Fruit fly (Drosophila melanogaster) whole organism, embryonic: ENCODE results near the gene CG13067.

ENCODE experiments used
- CG10462 ChIP-seq: fragments of 200-800 bp; sonication (Bioruptor generic); optimal IDR thresholded peaks from 2 replicates; lab custom pipeline; 2016; ENCODE audit warnings: missing biosample characterization, missing genetic modification characterization
- CG12104 ChIP-seq: fragments of 200-800 bp; sonication (Bioruptor generic); optimal IDR thresholded peaks from 3 replicates; lab custom pipeline; 2016; ENCODE audit warnings: missing biosample characterization, missing genetic modification characterization
- CG12299 ChIP-seq: fragments of 200-800 bp; sonication (Bioruptor generic); optimal IDR thresholded peaks from 2 replicates; lab custom pipeline; 2018; ENCODE audit warnings: missing biosample characterization, mild to moderate bottlenecking, missing genetic modification characterization
- CG17328 ChIP-seq: fragments of 200-800 bp; sonication (Bioruptor generic); IDR thresholded peaks from 2 replicates; pipeline ENCODE4 v1.3.6; 2022; ENCODE audit warnings: missing biosample characterization, missing genetic modification characterization
- CG17568 ChIP-seq: fragments of 200-800 bp; sonication (Bioruptor generic); optimal IDR thresholded peaks from 2 replicates; lab custom pipeline; 2018; ENCODE audit warnings: missing biosample characterization, mild to moderate bottlenecking, missing genetic modification characterization, moderate library complexity
- CG1832 ChIP-seq: fragments of 200-800 bp; sonication (Bioruptor generic); optimal IDR thresholded peaks from 2 replicates; lab custom pipeline; 2017; ENCODE audit warnings: missing biosample characterization, mild to moderate bottlenecking, missing genetic modification characterization, inconsistent platforms
- CG30431 ChIP-seq: fragments of 200-800 bp; sonication (Bioruptor generic); optimal IDR thresholded peaks from 2 replicates; lab custom pipeline; 2017; ENCODE audit warnings: missing biosample characterization, missing genetic modification characterization
- CG31224 ChIP-seq: fragments of 200-800 bp; sonication (Bioruptor generic); IDR thresholded peaks from 2 replicates; pipeline ENCODE4 v1.3.6; 2022; ENCODE audit warnings: missing biosample characterization, missing genetic modification characterization
- CG31388 ChIP-seq: fragments of 200-800 bp; sonication (Bioruptor generic); optimal IDR thresholded peaks from 2 replicates; lab custom pipeline; 2016; ENCODE audit warnings: missing biosample characterization, missing genetic modification characterization
- CG34224 ChIP-seq: fragments of 200-800 bp; sonication (Bioruptor generic); IDR thresholded peaks from 3 replicates; pipeline ENCODE4 v1.3.6; 2022; ENCODE audit warnings: missing biosample characterization, missing genetic modification characterization; ENCODE audit not compliant: partially characterized antibody
- CG3995 ChIP-seq: fragments of 200-800 bp; sonication (Bioruptor generic); optimal IDR thresholded peaks from 3 replicates; lab custom pipeline; 2016; ENCODE audit warnings: missing biosample characterization, missing genetic modification characterization
- CG42726 ChIP-seq: fragments of 200-800 bp; sonication (Bioruptor generic); IDR thresholded peaks from 2 replicates; pipeline ENCODE4 v1.3.6; 2022; ENCODE audit warnings: missing biosample characterization, missing genetic modification characterization; ENCODE audit not compliant: partially characterized antibody
- CG4424 ChIP-seq: fragments of 200-800 bp; sonication (Bioruptor generic); optimal IDR thresholded peaks from 3 replicates; lab custom pipeline; 2016; ENCODE audit warnings: missing biosample characterization, missing genetic modification characterization
- CG4730 ChIP-seq: fragments of 200-800 bp; sonication (Bioruptor generic); IDR thresholded peaks from 2 replicates; pipeline ENCODE4 v1.3.6; 2022; ENCODE audit warnings: missing biosample characterization, missing genetic modification characterization
- CG6272 ChIP-seq: fragments of 200-800 bp; sonication (Bioruptor generic); IDR thresholded peaks from 2 replicates; pipeline ENCODE4 v1.3.6; 2022; ENCODE audit warnings: missing biosample characterization, missing genetic modification characterization
- CG6654 ChIP-seq: fragments of 200-800 bp; sonication (Bioruptor generic); optimal IDR thresholded peaks from 2 replicates; lab custom pipeline; 2017; ENCODE audit warnings: missing biosample characterization, mild to moderate bottlenecking, missing genetic modification characterization
- CG6813 ChIP-seq: fragments of 200-800 bp; sonication (Bioruptor generic); optimal IDR thresholded peaks from 2 replicates; lab custom pipeline; 2017; ENCODE audit warnings: missing biosample characterization, missing genetic modification characterization, mild to moderate bottlenecking, moderate library complexity, missing genetic modification reagents
- CG7928 ChIP-seq: fragments of 200-800 bp; sonication (Bioruptor generic); optimal IDR thresholded peaks from 2 replicates; lab custom pipeline; 2017; ENCODE audit warnings: missing biosample characterization, mild to moderate bottlenecking, missing genetic modification characterization
- CG8944 ChIP-seq: fragments of 200-800 bp; sonication (Bioruptor generic); optimal IDR thresholded peaks from 3 replicates; lab custom pipeline; 2016; ENCODE audit warnings: missing biosample characterization, missing genetic modification characterization
- CG9876 ChIP-seq: fragments of 200-800 bp; sonication (Bioruptor generic); optimal IDR thresholded peaks from 2 replicates; lab custom pipeline; 2016; ENCODE audit warnings: missing biosample characterization, missing genetic modification characterization
- CHES-1-like ChIP-seq: fragments of 200-800 bp; sonication (Bioruptor generic); optimal IDR thresholded peaks from 2 replicates; lab custom pipeline; 2016; ENCODE audit warnings: missing biosample characterization, missing genetic modification characterization
- D ChIP-seq, 2 experiments: fragments of 200-800 bp in 1 of 2; fragments of >200 bp in 1 of 2; sonication (Bioruptor generic) in 1 of 2; optimal IDR thresholded peaks; 2 replicates in 1 of 2; 3 replicates in 1 of 2; lab custom pipeline; 2017; ENCODE audit warnings: mild to moderate bottlenecking in 1 of 2, missing biosample characterization in 1 of 2, missing genetic modification characterization in 1 of 2, missing genetic modification reagents in 1 of 2
- D19A ChIP-seq: fragments of 200-800 bp; optimal IDR thresholded peaks from 3 replicates; lab custom pipeline; 2019; ENCODE audit warnings: missing biosample characterization, mild to moderate bottlenecking, missing genetic modification characterization, moderate library complexity
- Dad ChIP-seq: fragments of 200-800 bp; sonication (Bioruptor generic); optimal IDR thresholded peaks from 3 replicates; lab custom pipeline; 2016; ENCODE audit warnings: missing biosample characterization, missing genetic modification characterization
- Dfd ChIP-seq, 2 experiments: fragments of >200 bp; optimal IDR thresholded peaks; 2 replicates each; lab custom pipeline; 2017; ENCODE audit warnings: missing biosample characterization in 2 of 2, missing genetic modification characterization in 2 of 2
- Doc3 ChIP-seq: fragments of 200-800 bp; sonication (Bioruptor generic); IDR thresholded peaks from 3 replicates; pipeline ENCODE4 v1.3.6; 2022; ENCODE audit warnings: missing biosample characterization, missing genetic modification characterization; ENCODE audit not compliant: partially characterized antibody
- Ets65A ChIP-seq: fragments of 200-800 bp; sonication (Bioruptor generic); peaks from one replicate; lab custom pipeline; 2016; ENCODE audit warnings: missing biosample characterization, missing genetic modification characterization
- Hmx ChIP-seq: fragments of 200-800 bp; sonication (Bioruptor generic); optimal IDR thresholded peaks from 2 replicates; lab custom pipeline; 2016; ENCODE audit warnings: missing biosample characterization, missing genetic modification characterization
- Hr3 ChIP-seq: fragments of 200-800 bp; sonication (Bioruptor generic); optimal IDR thresholded peaks from 3 replicates; lab custom pipeline; 2016; ENCODE audit warnings: missing biosample characterization, missing genetic modification characterization
- Kr ChIP-seq: fragments of 200-800 bp; sonication (Bioruptor generic); optimal IDR thresholded peaks from 2 replicates; lab custom pipeline; 2017; ENCODE audit warnings: missing biosample characterization, mild to moderate bottlenecking, missing genetic modification characterization
- Meics ChIP-seq: fragments of 200-800 bp; sonication (Bioruptor generic); optimal IDR thresholded peaks from 2 replicates; lab custom pipeline; 2017; ENCODE audit warnings: missing biosample characterization, mild to moderate bottlenecking, missing genetic modification characterization
- Opbp ChIP-seq: fragments of 200-800 bp; sonication (Bioruptor generic); IDR thresholded peaks from 3 replicates; pipeline ENCODE4 v1.3.6; 2022; ENCODE audit warnings: missing biosample characterization, missing genetic modification characterization; ENCODE audit not compliant: partially characterized antibody
- Sox100B ChIP-seq: fragments of 200-800 bp; sonication (Bioruptor generic); optimal IDR thresholded peaks from 3 replicates; lab custom pipeline; 2018; ENCODE audit warnings: missing biosample characterization, mild to moderate bottlenecking, missing genetic modification characterization
- YL-1 ChIP-seq: fragments of 200-800 bp; sonication (Bioruptor generic); optimal IDR thresholded peaks from 3 replicates; lab custom pipeline; 2017; ENCODE audit warnings: missing biosample characterization, mild to moderate bottlenecking, missing genetic modification characterization
- ash1 ChIP-seq: fragments of 200-800 bp; sonication (Bioruptor generic); optimal IDR thresholded peaks from 2 replicates; lab custom pipeline; 2018; ENCODE audit warnings: missing biosample characterization, mild to moderate bottlenecking, missing genetic modification characterization
- bsh ChIP-seq, 2 experiments: fragments of 200-800 bp; sonication (Bioruptor generic); optimal IDR thresholded peaks; 2 replicates each; lab custom pipeline; 2017 to 2018; ENCODE audit warnings: mild to moderate bottlenecking in 2 of 2, missing biosample characterization in 2 of 2, missing genetic modification characterization in 2 of 2, moderate library complexity in 1 of 2
- cas ChIP-seq: fragments of 200-800 bp; sonication (Bioruptor generic); IDR thresholded peaks from 2 replicates; pipeline ENCODE4 v1.3.6; 2022; ENCODE audit warnings: missing biosample characterization, missing genetic modification characterization
- cato ChIP-seq: fragments of 200-800 bp; sonication (Bioruptor generic); optimal IDR thresholded peaks from 2 replicates; lab custom pipeline; 2016; ENCODE audit warnings: missing biosample characterization, missing genetic modification characterization, borderline replicate concordance
- chinmo ChIP-seq: fragments of 200-800 bp; sonication (Bioruptor generic); IDR thresholded peaks from 4 replicates; pipeline ENCODE4 v1.3.6; 2022; ENCODE audit warnings: missing biosample characterization, missing genetic modification characterization; ENCODE audit not compliant: partially characterized antibody
- dimm ChIP-seq: fragments of 200-800 bp; sonication (Bioruptor generic); IDR thresholded peaks from 2 replicates; pipeline ENCODE4 v1.3.6; 2022; ENCODE audit warnings: missing biosample characterization, missing genetic modification characterization
- ems ChIP-seq: fragments of 200-800 bp; sonication (Bioruptor generic); optimal IDR thresholded peaks from 3 replicates; lab custom pipeline; 2016; ENCODE audit warnings: missing biosample characterization, missing genetic modification characterization
- esg ChIP-seq: fragments of 200-800 bp; sonication (Bioruptor generic); conservative IDR thresholded peaks from 2 replicates; pipeline ENCODE4 v1.3.6; 2022; ENCODE audit warnings: missing biosample characterization, missing genetic modification characterization
- gem ChIP-seq: fragments of 200-800 bp; sonication (Bioruptor generic); optimal IDR thresholded peaks from 2 replicates; lab custom pipeline; 2019; ENCODE audit warnings: missing biosample characterization, mild to moderate bottlenecking, missing genetic modification characterization, moderate library complexity
- nom ChIP-seq: fragments of 200-800 bp; sonication (Bioruptor generic); optimal IDR thresholded peaks from 2 replicates; lab custom pipeline; 2017; ENCODE audit warnings: missing biosample characterization, missing genetic modification characterization, mild to moderate bottlenecking, moderate library complexity, missing genetic modification reagents
- odd ChIP-seq: fragments of 200-800 bp; sonication (Bioruptor generic); optimal IDR thresholded peaks from 2 replicates; lab custom pipeline; 2017; ENCODE audit warnings: missing biosample characterization, mild to moderate bottlenecking, missing genetic modification characterization
- pum ChIP-seq: fragments of 200-800 bp; sonication (Bioruptor generic); optimal IDR thresholded peaks from 2 replicates; lab custom pipeline; 2016; ENCODE audit warnings: missing biosample characterization, missing genetic modification characterization
- pzg ChIP-seq: fragments of 200-800 bp; sonication (Bioruptor generic); optimal IDR thresholded peaks from 3 replicates; lab custom pipeline; 2018; ENCODE audit warnings: missing biosample characterization, mild to moderate bottlenecking, missing genetic modification characterization, moderate library complexity
- row ChIP-seq: fragments of 200-800 bp; sonication (Bioruptor generic); IDR thresholded peaks from 3 replicates; pipeline ENCODE4 v1.3.6; 2022; ENCODE audit warnings: missing biosample characterization, missing genetic modification characterization
- sens ChIP-seq: fragments of 200-800 bp; sonication (Bioruptor generic); peaks from one replicate; lab custom pipeline; 2016; ENCODE audit warnings: missing biosample characterization, missing genetic modification characterization
- usp ChIP-seq: fragments of >200 bp; optimal IDR thresholded peaks from 2 replicates; lab custom pipeline; 2017; ENCODE audit warnings: missing biosample characterization, missing genetic modification characterization

The CG13067 gene

DNA sequence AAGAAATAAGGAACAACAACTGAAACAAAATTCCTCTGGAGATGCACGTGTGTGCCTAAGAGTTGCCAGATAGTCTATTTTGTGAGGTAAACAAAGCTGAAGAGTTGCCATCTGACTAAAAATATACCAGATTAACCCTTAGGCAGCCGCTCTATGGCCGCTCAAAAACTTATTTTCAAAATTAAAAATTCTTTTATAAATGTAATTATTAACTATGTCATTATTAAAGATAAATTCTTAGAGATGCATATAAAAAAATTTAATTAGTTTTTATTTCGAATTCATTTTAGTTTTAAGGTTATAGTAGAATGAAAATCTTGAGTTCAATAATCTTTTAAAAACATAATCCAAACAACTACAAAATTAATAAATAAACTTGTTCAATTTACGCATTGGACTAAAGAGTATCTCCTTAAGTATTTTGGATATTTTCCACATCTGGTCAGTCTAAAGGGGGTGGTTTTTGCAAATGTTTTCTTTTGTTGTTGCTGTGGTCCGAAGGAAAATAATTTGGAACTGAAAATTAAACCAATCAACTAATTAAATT is 42.4 kb upstream of the CG13067 start, which contains the start of gene Tmx3 (continued):
- TF ChIP-seq Opbp (GFP tag; lab: Robert Waterston, UW) (no peak), CHES-1-like (GFP tag; lab: Kevin White, UChicago) (peak; percentile 55), D19A (tag; lab: Kevin White, UChicago) (peak; percentile 89), CG9876 (GFP tag; lab: Kevin White, UChicago) (no peak), cas (peak; percentile 86), gem (tag; lab: Kevin White, UChicago) (peak; percentile 96), CG1832 (GFP tag; lab: Kevin White, UChicago) (no peak), dimm (GFP tag; lab: Robert Waterston, UW) (peak; percentile 84), odd (GFP tag; lab: Kevin White, UChicago) (no peak), CG17328 (peak; percentile 89), CG31224 (peak; percentile 82), CG30431 (GFP tag; lab: Kevin White, UChicago) (peak; percentile 66), esg (GFP tag; lab: Robert Waterston, UW) (peak; percentile 89), CG8944 (GFP tag; lab: Kevin White, UChicago) (peak; percentile 62), CG17568 (no peak), CG12104 (peak; percentile 76), row (GFP tag; lab: Robert Waterston, UW) (peak; percentile 94), chinmo (GFP tag; lab: Robert Waterston, UW) (no peak), Sox100B (peak; percentile 75), Dfd (GFP tag; optimal IDR thresholded peaks at IDR 0.05; lab: Kevin White, UChicago) (no peak), ems (GFP tag; lab: Kevin White, UChicago) (peak; percentile 57), CG34224 (GFP tag; lab: Robert Waterston, UW) (no peak), CG4730 (peak; percentile 88), Kr (no peak), CG6813 (peak; percentile 46), Hr3 (GFP tag; lab: Kevin White, UChicago) (peak; percentile 93), Dad (GFP tag; lab: Kevin White, UChicago) (peak; percentile 58), D (optimal IDR thresholded peaks at IDR 0.05; lab: Kevin White, UChicago) (no peak), D (GFP tag; optimal IDR thresholded peaks at IDR 0.05; lab: Kevin White, UChicago) (peak; percentile 68), sens (peak; percentile 92), CG6272 (GFP tag; lab: Robert Waterston, UW) (peak; percentile 92), bsh (GFP tag; optimal IDR thresholded peaks at IDR 0.05; lab: Kevin White, UChicago) (peak in 1 of 2 experiments; percentile 90), Hmx (GFP tag; lab: Kevin White, UChicago) (no peak), Meics (GFP tag; lab: Kevin White, UChicago) (peak; percentile 88), CG12299 (tag; lab: Kevin White, UChicago) (peak; percentile 85), usp (GFP tag; lab: Kevin White, UChicago) (no peak), nom (GFP tag; lab: Kevin White, UChicago) (peak; percentile 51), YL-1 (GFP tag; lab: Kevin White, UChicago) (peak; percentile 84), CG31388 (GFP tag; lab: Kevin White, UChicago) (peak; percentile 29), ash1 (no peak), CG42726 (GFP tag; lab: Robert Waterston, UW) (no peak), CG10462 (GFP tag; lab: Kevin White, UChicago) (peak; percentile 65), Ets65A (peak; percentile 95), CG3995 (GFP tag; lab: Kevin White, UChicago) (no peak), CG6654 (GFP tag; lab: Kevin White, UChicago) (peak; percentile 33), cato (peak; percentile 73), CG7928 (GFP tag; lab: Kevin White, UChicago) (peak; percentile 33), pum (GFP tag; lab: Kevin White, UChicago) (peak; percentile 55), pzg (GFP tag; lab: Kevin White, UChicago) (peak; percentile 53), Doc3 (GFP tag; lab: Robert Waterston, UW) (no peak), CG4424 (GFP tag; lab: Kevin White, UChicago) (peak; percentile 87)
